Worm (Caenorhabditis elegans) whole organism, midembryonic: Measurements from ENCODE around the gene fbxb-118.

Experiments used
- T22C8.4 ChIP-seq: fragments of 200-800 bp; sonication (Bioruptor generic); IDR thresholded peaks from 2 replicates; pipeline ENCODE4 v1.3.6; 2022; ENCODE audit warnings: missing genetic modification characterization, missing compliant biosample characterization
- cog-1 ChIP-seq: sonication (generic microtip); optimal IDR thresholded peaks from 2 replicates; lab custom pipeline; 2016; ENCODE audit warnings: missing genetic modification characterization, missing compliant biosample characterization
- flt-1 ChIP-seq: fragments of 200-800 bp; sonication (Bioruptor generic); IDR thresholded peaks from 2 replicates; pipeline ENCODE4 v1.3.6; 2022; ENCODE audit warnings: missing genetic modification characterization, missing compliant biosample characterization
- klf-2 ChIP-seq: fragments of 200-800 bp; sonication (Bioruptor generic); conservative IDR thresholded peaks from 2 replicates; pipeline ENCODE4 v1.3.6; 2022; ENCODE audit warnings: missing genetic modification reagents, missing genetic modification characterization, missing compliant biosample characterization
- med-1 ChIP-seq: sonication (generic microtip); optimal IDR thresholded peaks from 2 replicates; lab custom pipeline; 2017; ENCODE audit warnings: missing genetic modification characterization, mild to moderate bottlenecking, missing compliant biosample characterization, antibody characterized with exemption, missing genetic modification reagents; ENCODE audit not compliant: insufficient read depth
- ref-1 ChIP-seq: fragments of 200-800 bp; sonication (Bioruptor generic); conservative IDR thresholded peaks from 2 replicates; pipeline ENCODE4 v1.3.6; 2022; ENCODE audit warnings: missing genetic modification reagents, missing genetic modification characterization, missing compliant biosample characterization
- tab-1 ChIP-seq: fragments of 200-800 bp; sonication (Bioruptor generic); IDR thresholded peaks from 2 replicates; pipeline ENCODE4 v1.3.6; 2022; ENCODE audit warnings: missing genetic modification characterization, missing compliant biosample characterization
- ztf-23 ChIP-seq: fragments of 200-800 bp; sonication (Bioruptor generic); IDR thresholded peaks from 2 replicates; pipeline ENCODE4 v1.3.6; 2022; ENCODE audit warnings: missing genetic modification reagents, missing genetic modification characterization, missing compliant biosample characterization
- ztf-29 ChIP-seq: fragments of 200-800 bp; sonication (Bioruptor generic); IDR thresholded peaks from 2 replicates; pipeline ENCODE4 v1.3.6; 2022; ENCODE audit warnings: missing genetic modification reagents, missing genetic modification characterization, missing compliant biosample characterization

ce11 chrII:4094030-4094846, 30.3 kb upstream of the fbxb-118 start:
- TF ChIP-seq cog-1 (tag; lab: Kevin White, UChicago) (no peak), ref-1 (GFP tag; lab: Robert Waterston, UW) (no peak), T22C8.4 (GFP tag; lab: Robert Waterston, UW) (no peak), klf-2 (GFP tag; lab: Robert Waterston, UW) (no peak), flt-1 (GFP tag; lab: Robert Waterston, UW) (peak; percentile 20; the same call in 1 of the 2 replicates), ztf-23 (no peak), ztf-29 (GFP tag; lab: Robert Waterston, UW) (no peak), med-1 (GFP tag; lab: Kevin White, UChicago) (no peak), tab-1 (no peak)
